Fruit fly (Drosophila melanogaster) whole organism, embryonic: Measurements from ENCODE around the gene cerv.

ENCODE experiments used
- ATbp ChIP-seq: fragments of 200-800 bp; sonication (Bioruptor generic); optimal IDR thresholded peaks from 2 replicates; lab custom pipeline; 2017; ENCODE audit warnings: missing biosample characterization, mild to moderate bottlenecking, missing genetic modification characterization, missing genetic modification reagents
- CG10979 ChIP-seq: fragments of 200-800 bp; sonication (Bioruptor generic); optimal IDR thresholded peaks from 2 replicates; lab custom pipeline; 2018; ENCODE audit warnings: missing biosample characterization, mild to moderate bottlenecking, missing genetic modification characterization, moderate library complexity
- CG11456 ChIP-seq: fragments of 200-800 bp; sonication (Bioruptor generic); IDR thresholded peaks from 3 replicates; pipeline ENCODE4 v1.3.6; 2022; ENCODE audit warnings: missing biosample characterization, missing genetic modification characterization
- CG12071 ChIP-seq: fragments of 200-800 bp; sonication (Bioruptor generic); optimal IDR thresholded peaks from 3 replicates; lab custom pipeline; 2018; ENCODE audit warnings: missing biosample characterization, mild to moderate bottlenecking, missing genetic modification characterization
- CG1233 ChIP-seq: fragments of 200-800 bp; sonication (Bioruptor generic); optimal IDR thresholded peaks from 4 replicates; lab custom pipeline; 2018; ENCODE audit warnings: missing biosample characterization, mild to moderate bottlenecking, missing genetic modification characterization
- CG12659 ChIP-seq: fragments of 200-800 bp; sonication (Bioruptor generic); optimal IDR thresholded peaks from 3 replicates; lab custom pipeline; 2017; ENCODE audit warnings: mild to moderate bottlenecking, missing biosample characterization, missing genetic modification reagents, missing genetic modification characterization
- CG17361 ChIP-seq: fragments of 200-800 bp; sonication (Bioruptor generic); IDR thresholded peaks from 3 replicates; pipeline ENCODE4 v1.3.6; 2022; ENCODE audit warnings: missing biosample characterization, missing genetic modification characterization
- CG18599 ChIP-seq: fragments of 200-800 bp; sonication (Bioruptor generic); optimal IDR thresholded peaks from 3 replicates; lab custom pipeline; 2017; ENCODE audit warnings: missing biosample characterization, missing genetic modification characterization, mild to moderate bottlenecking, moderate library complexity, missing genetic modification reagents
- CG2129 ChIP-seq: fragments of 200-800 bp; sonication (Bioruptor generic); IDR thresholded peaks from 2 replicates; pipeline ENCODE4 v1.3.6; 2022; ENCODE audit warnings: missing biosample characterization, missing genetic modification characterization; ENCODE audit not compliant: partially characterized antibody
- CG2875 ChIP-seq: fragments of 200-800 bp; sonication (Bioruptor generic); optimal IDR thresholded peaks from 2 replicates; lab custom pipeline; 2017; ENCODE audit warnings: missing biosample characterization, mild to moderate bottlenecking, missing genetic modification characterization, missing genetic modification reagents
- CG3065 ChIP-seq: fragments of 200-800 bp; sonication (Bioruptor generic); optimal IDR thresholded peaks from 2 replicates; lab custom pipeline; 2016; ENCODE audit warnings: missing biosample characterization, missing genetic modification characterization
- CG4282 ChIP-seq: fragments of 200-800 bp; sonication (Bioruptor generic); optimal IDR thresholded peaks from 2 replicates; lab custom pipeline; 2016; ENCODE audit warnings: missing biosample characterization, missing genetic modification characterization
- CG4424 ChIP-seq: fragments of 200-800 bp; sonication (Bioruptor generic); optimal IDR thresholded peaks from 3 replicates; lab custom pipeline; 2016; ENCODE audit warnings: missing biosample characterization, missing genetic modification characterization
- CG6683 ChIP-seq: fragments of 200-800 bp; sonication (Bioruptor generic); optimal IDR thresholded peaks from 2 replicates; lab custom pipeline; 2017; ENCODE audit warnings: missing biosample characterization, mild to moderate bottlenecking, missing genetic modification characterization, missing genetic modification reagents
- CG9797 ChIP-seq: fragments of 200-800 bp; sonication (Bioruptor generic); optimal IDR thresholded peaks from 3 replicates; lab custom pipeline; 2018; ENCODE audit warnings: missing biosample characterization, mild to moderate bottlenecking, missing genetic modification characterization
- CrebB ChIP-seq: fragments of 200-800 bp; sonication (Bioruptor generic); optimal IDR thresholded peaks from 3 replicates; lab custom pipeline; 2018; ENCODE audit warnings: missing biosample characterization, mild to moderate bottlenecking, missing genetic modification characterization
- D ChIP-seq, 2 experiments: fragments of 200-800 bp in 1 of 2; fragments of >200 bp in 1 of 2; sonication (Bioruptor generic) in 1 of 2; optimal IDR thresholded peaks; 2 replicates in 1 of 2; 3 replicates in 1 of 2; lab custom pipeline; 2017; ENCODE audit warnings: mild to moderate bottlenecking in 1 of 2, missing biosample characterization in 1 of 2, missing genetic modification characterization in 1 of 2, missing genetic modification reagents in 1 of 2
- D19B ChIP-seq: fragments of 200-800 bp; sonication (Bioruptor generic); optimal IDR thresholded peaks from 2 replicates; lab custom pipeline; 2017; ENCODE audit warnings: missing biosample characterization, mild to moderate bottlenecking, missing genetic modification characterization
- Deaf1 ChIP-seq: fragments of 200-800 bp; optimal IDR thresholded peaks from 3 replicates; lab custom pipeline; 2019; ENCODE audit warnings: missing biosample characterization, mild to moderate bottlenecking, missing genetic modification characterization, moderate library complexity
- Dp ChIP-seq: fragments of 200-800 bp; sonication (Bioruptor generic); optimal IDR thresholded peaks from 2 replicates; lab custom pipeline; 2018; ENCODE audit warnings: missing biosample characterization, mild to moderate bottlenecking, missing genetic modification characterization, moderate library complexity
- E2f1 ChIP-seq: fragments of 200-800 bp; sonication (Bioruptor generic); IDR thresholded peaks from 2 replicates; pipeline ENCODE4 v1.3.6; 2022; ENCODE audit warnings: missing biosample characterization, missing genetic modification characterization
- Hr78 ChIP-seq, 2 experiments: fragments of 200-800 bp in 1 of 2; fragments of >200 bp in 1 of 2; sonication (Bioruptor generic) in 1 of 2; optimal IDR thresholded peaks; 2 replicates each; lab custom pipeline; 2017 to 2019; ENCODE audit warnings: missing biosample characterization in 2 of 2, missing genetic modification characterization in 2 of 2, mild to moderate bottlenecking in 1 of 2, moderate library complexity in 1 of 2
- Med ChIP-seq: fragments of 200-800 bp; sonication (Bioruptor generic); peaks from one replicate; lab custom pipeline; 2016; ENCODE audit warnings: missing biosample characterization, missing genetic modification characterization, mild to moderate bottlenecking, inconsistent platforms, moderate library complexity
- Mes4 ChIP-seq: fragments of 200-800 bp; sonication (Bioruptor generic); optimal IDR thresholded peaks from 2 replicates; lab custom pipeline; 2016; ENCODE audit warnings: missing biosample characterization, missing genetic modification characterization
- Myb ChIP-seq: fragments of 200-800 bp; sonication (Bioruptor generic); optimal IDR thresholded peaks from 2 replicates; lab custom pipeline; 2016; ENCODE audit warnings: missing biosample characterization, missing genetic modification characterization
- Oli ChIP-seq: fragments of 200-800 bp; sonication (Bioruptor generic); optimal IDR thresholded peaks from 2 replicates; lab custom pipeline; 2018; ENCODE audit warnings: missing biosample characterization, mild to moderate bottlenecking, missing genetic modification characterization, moderate library complexity
- Stat92E ChIP-seq, 3 experiments: fragments of >200 bp in 2 of 3; fragments of 200-800 bp in 1 of 3; sonication (Bioruptor generic) in 1 of 3; optimal IDR thresholded peaks; 2 replicates each; lab custom pipeline; 2017 to 2019; ENCODE audit warnings: missing biosample characterization in 3 of 3, missing genetic modification characterization in 3 of 3, mild to moderate bottlenecking in 1 of 3, moderate library complexity in 1 of 3
- Taf1 ChIP-seq: fragments of 200-800 bp; sonication (Bioruptor generic); IDR thresholded peaks from 2 replicates; pipeline ENCODE4 v1.3.6; 2022; ENCODE audit warnings: missing biosample characterization, missing genetic modification characterization
- ab ChIP-seq: fragments of 200-800 bp; sonication (Bioruptor generic); optimal IDR thresholded peaks from 2 replicates; lab custom pipeline; 2016; ENCODE audit warnings: missing biosample characterization, missing genetic modification characterization
- aop ChIP-seq: fragments of 200-800 bp; sonication (Bioruptor generic); IDR thresholded peaks from 2 replicates; pipeline ENCODE4 v1.3.6; 2022; ENCODE audit warnings: missing biosample characterization, missing genetic modification characterization
- ase ChIP-seq: fragments of 200-800 bp; sonication (Bioruptor generic); IDR thresholded peaks from 3 replicates; pipeline ENCODE4 v1.3.6; 2022; ENCODE audit warnings: missing biosample characterization, missing genetic modification characterization
- ato ChIP-seq: fragments of 200-800 bp; sonication (Bioruptor generic); IDR thresholded peaks from 2 replicates; pipeline ENCODE4 v1.3.6; 2022; ENCODE audit warnings: missing biosample characterization, missing genetic modification characterization; ENCODE audit not compliant: partially characterized antibody
- btn ChIP-seq: fragments of 200-800 bp; sonication (Bioruptor generic); optimal IDR thresholded peaks from 2 replicates; lab custom pipeline; 2016; ENCODE audit warnings: missing biosample characterization, missing genetic modification characterization
- chm ChIP-seq: fragments of 200-800 bp; sonication (Bioruptor generic); IDR thresholded peaks from 2 replicates; pipeline ENCODE4 v1.3.6; 2022; ENCODE audit warnings: missing biosample characterization, missing genetic modification characterization
- chn ChIP-seq: fragments of 200-800 bp; sonication (Bioruptor generic); optimal IDR thresholded peaks from 2 replicates; lab custom pipeline; 2016; ENCODE audit warnings: missing biosample characterization, missing genetic modification characterization
- ci ChIP-seq: fragments of 200-800 bp; sonication (Bioruptor generic); IDR thresholded peaks from 3 replicates; pipeline ENCODE4 v1.3.6; 2022; ENCODE audit warnings: missing biosample characterization, missing genetic modification characterization
- crp ChIP-seq, 2 experiments: fragments of 200-800 bp; sonication (Bioruptor generic); optimal IDR thresholded peaks; 2 replicates in 1 of 2; 3 replicates in 1 of 2; lab custom pipeline; 2017; ENCODE audit warnings: missing biosample characterization in 2 of 2, missing genetic modification characterization in 2 of 2, mild to moderate bottlenecking in 1 of 2, moderate library complexity in 1 of 2
- gfzf ChIP-seq: fragments of 200-800 bp; sonication (Bioruptor generic); optimal IDR thresholded peaks from 2 replicates; lab custom pipeline; 2016; ENCODE audit warnings: missing biosample characterization, mild to moderate bottlenecking, missing genetic modification characterization, moderate library complexity
- grau ChIP-seq: fragments of 200-800 bp; optimal IDR thresholded peaks from 3 replicates; lab custom pipeline; 2019; ENCODE audit warnings: missing biosample characterization, mild to moderate bottlenecking, missing genetic modification characterization, moderate library complexity
- gsb-n ChIP-seq: fragments of 200-800 bp; sonication (Bioruptor generic); optimal IDR thresholded peaks from 3 replicates; lab custom pipeline; 2018; ENCODE audit warnings: missing biosample characterization, mild to moderate bottlenecking, missing genetic modification characterization
- knrl ChIP-seq: fragments of 200-800 bp; sonication (Bioruptor generic); IDR thresholded peaks from 3 replicates; pipeline ENCODE4 v1.3.6; 2022; ENCODE audit warnings: missing biosample characterization, missing genetic modification characterization; ENCODE audit not compliant: partially characterized antibody
- lab ChIP-seq: fragments of 200-800 bp; sonication (Bioruptor generic); optimal IDR thresholded peaks from 3 replicates; lab custom pipeline; 2017; ENCODE audit warnings: missing biosample characterization, missing genetic modification characterization, mild to moderate bottlenecking, moderate library complexity, missing genetic modification reagents
- nerfin-1 ChIP-seq: fragments of 200-800 bp; sonication (Bioruptor generic); optimal IDR thresholded peaks from 3 replicates; lab custom pipeline; 2019; ENCODE audit warnings: missing biosample characterization, mild to moderate bottlenecking, missing genetic modification characterization, moderate library complexity
- org-1 ChIP-seq: fragments of 200-800 bp; sonication (Bioruptor generic); optimal IDR thresholded peaks from 2 replicates; lab custom pipeline; 2017; ENCODE audit warnings: missing biosample characterization, missing genetic modification characterization
- peb ChIP-seq: fragments of 200-800 bp; sonication (Bioruptor generic); IDR thresholded peaks from 2 replicates; pipeline ENCODE4 v1.3.6; 2022; ENCODE audit warnings: missing biosample characterization, missing genetic modification characterization
- sens ChIP-seq: fragments of 200-800 bp; sonication (Bioruptor generic); peaks from one replicate; lab custom pipeline; 2016; ENCODE audit warnings: missing biosample characterization, missing genetic modification characterization
- seq ChIP-seq: fragments of 200-800 bp; sonication (Bioruptor generic); IDR thresholded peaks from 2 replicates; pipeline ENCODE4 v1.3.6; 2022; ENCODE audit warnings: missing biosample characterization, missing genetic modification characterization
- slou ChIP-seq: fragments of 200-800 bp; sonication (Bioruptor generic); optimal IDR thresholded peaks from 3 replicates; lab custom pipeline; 2016; ENCODE audit warnings: missing biosample characterization, missing genetic modification characterization
- tio ChIP-seq: fragments of 200-800 bp; sonication (Bioruptor generic); optimal IDR thresholded peaks from 2 replicates; lab custom pipeline; 2017; ENCODE audit warnings: missing biosample characterization, missing genetic modification characterization, inconsistent platforms
- zfh2 ChIP-seq: fragments of 200-800 bp; sonication (Bioruptor generic); optimal IDR thresholded peaks from 2 replicates; lab custom pipeline; 2016; ENCODE audit warnings: missing biosample characterization, missing genetic modification characterization

The cerv gene

dm6 chrX:15602438-15602837 lies 24.5 kb upstream of the cerv start (continued):
- TF ChIP-seq zfh2 (GFP tag; lab: Kevin White, UChicago) (no peak), E2f1 (GFP tag; lab: Robert Waterston, UW) (no peak), chn (GFP tag; lab: Kevin White, UChicago) (no peak), crp (GFP tag; optimal IDR thresholded peaks at IDR 0.05; lab: Kevin White, UChicago) (no peak), CG12071 (peak; percentile 57), nerfin-1 (tag; lab: Kevin White, UChicago) (no peak), CG10979 (no peak), seq (GFP tag; lab: Robert Waterston, UW) (peak; percentile 43; the same call in 1 of the 2 replicates), Hr78 (GFP tag; optimal IDR thresholded peaks at IDR 0.05; lab: Kevin White, UChicago) (no peak), CG3065 (GFP tag; lab: Kevin White, UChicago) (no peak), btn (GFP tag; lab: Kevin White, UChicago) (no peak), slou (GFP tag; lab: Kevin White, UChicago) (no peak), CG18599 (peak; percentile 24), Oli (no peak), gsb-n (no peak), ab (GFP tag; lab: Kevin White, UChicago) (no peak), ci (0 out of 3 replicates have a peak, but pooled peaks have one; percentile 52), Deaf1 (no peak), D (optimal IDR thresholded peaks at IDR 0.05; lab: Kevin White, UChicago) (no peak), D (GFP tag; optimal IDR thresholded peaks at IDR 0.05; lab: Kevin White, UChicago) (no peak), sens (GFP tag; lab: Kevin White, UChicago) (peak; percentile 66), lab (GFP tag; lab: Kevin White, UChicago) (peak; percentile 54), aop (GFP tag; lab: Robert Waterston, UW) (no peak), Med (GFP tag; lab: Kevin White, UChicago) (peak; percentile 75), ato (no peak), Myb (GFP tag; lab: Kevin White, UChicago) (no peak), CG9797 (GFP tag; lab: Kevin White, UChicago) (no peak), CG17361 (no peak), ase (no peak), org-1 (GFP tag; lab: Kevin White, UChicago) (no peak), ATbp (GFP tag; lab: Kevin White, UChicago) (peak; percentile 38), CG6683 (GFP tag; lab: Kevin White, UChicago) (no peak), peb (GFP tag; lab: Robert Waterston, UW) (no peak), chm (GFP tag; lab: Robert Waterston, UW) (no peak), CG11456 (GFP tag; lab: Robert Waterston, UW) (0 out of 3 replicates have a peak, but pooled peaks have one; percentile 3), CG4424 (GFP tag; lab: Kevin White, UChicago) (no peak), tio (GFP tag; lab: Kevin White, UChicago) (no peak), Mes4 (GFP tag; lab: Kevin White, UChicago) (no peak), CG1233 (GFP tag; lab: Kevin White, UChicago) (peak; percentile 4), CG2875 (GFP tag; lab: Kevin White, UChicago) (no peak), Taf1 (GFP tag; lab: Robert Waterston, UW) (no peak), CG12659 (GFP tag; lab: Kevin White, UChicago) (peak; percentile 6), Dp (GFP tag; lab: Kevin White, UChicago) (no peak), gfzf (GFP tag; lab: Kevin White, UChicago) (no peak), knrl (GFP tag; lab: Robert Waterston, UW) (no peak), CrebB (peak; percentile 12), D19B (GFP tag; lab: Kevin White, UChicago) (no peak), Stat92E (GFP tag; optimal IDR thresholded peaks at IDR 0.05; lab: Kevin White, UChicago) (no peak), grau (tag; lab: Kevin White, UChicago) (no peak), CG2129 (GFP tag; lab: Robert Waterston, UW) (no peak), CG4282 (no peak)
